Worm (Caenorhabditis elegans) whole organism, young adult: ENCODE results near the gene srw-54.

Experiments used
- D2030.7 ChIP-seq: fragments of 200-800 bp; sonication (Bioruptor generic); IDR thresholded peaks from 2 replicates; pipeline ENCODE4 v1.3.6; 2022; ENCODE audit warnings: missing genetic modification reagents, missing genetic modification characterization, missing compliant biosample characterization
- hsf-1 ChIP-seq: fragments of 200-800 bp; sonication (Bioruptor generic); IDR thresholded peaks from 2 replicates; pipeline ENCODE4 v1.3.6; 2022; ENCODE audit warnings: missing genetic modification reagents, missing genetic modification characterization, missing compliant biosample characterization
- lin-40 ChIP-seq: sonication (generic microtip); optimal IDR thresholded peaks from 2 replicates; lab custom pipeline; 2016; ENCODE audit warnings: missing genetic modification characterization, mild to moderate bottlenecking, missing compliant biosample characterization, missing genotype, missing genetic modification reagents
- pha-4 ChIP-seq: fragments of 150-350 bp; sonication (generic microtip); optimal IDR thresholded peaks from 2 replicates; lab custom pipeline; 2014; ENCODE audit warnings: missing biosample characterization, missing genetic modification reagents, missing genetic modification characterization

- no peak for TF ChIP-seq lin-40 (tag; lab: Kevin White, UChicago)
- TF ChIP-seq D2030.7 (GFP tag; lab: Robert Waterston, UW) = no peak
- no peak for TF ChIP-seq pha-4 (tag; lab: Kevin White, UChicago)
- no peak for TF ChIP-seq hsf-1 (GFP tag; lab: Robert Waterston, UW)
Measured at ce11 chrV:16600623-16601022, 10.5 kb upstream of the srw-54 start, which contains the start of gene T03E6.9.
